Worm (Caenorhabditis elegans): Measurements from ENCODE around the gene C53B4.3.

ce11 chrIV:9000664-9001063, 27.2 kb upstream of the C53B4.3 start:
- TF ChIP-seq pqm-1 (tag; optimal IDR thresholded peaks at IDR 0.05) (no peak), Y116A8C.19 (tag; optimal IDR thresholded peaks at IDR 0.05; ENCODE audit: borderline replicate concordance) (no peak), nhr-19 (GFP tag; conservative IDR thresholded peaks at IDR 0.05) (no peak), elt-2 (tag; optimal IDR thresholded peaks at IDR 0.05) (no peak), pax-3 (tag; optimal IDR thresholded peaks at IDR 0.05) (no peak)

Data from whole organism, L1 larva.